Fruit fly (Drosophila melanogaster): ENCODE results near the gene EMC5.
A peak's percentile ranks its signal among the peaks of the same experiment; 100 is the strongest.

The EMC5 gene

DNA sequence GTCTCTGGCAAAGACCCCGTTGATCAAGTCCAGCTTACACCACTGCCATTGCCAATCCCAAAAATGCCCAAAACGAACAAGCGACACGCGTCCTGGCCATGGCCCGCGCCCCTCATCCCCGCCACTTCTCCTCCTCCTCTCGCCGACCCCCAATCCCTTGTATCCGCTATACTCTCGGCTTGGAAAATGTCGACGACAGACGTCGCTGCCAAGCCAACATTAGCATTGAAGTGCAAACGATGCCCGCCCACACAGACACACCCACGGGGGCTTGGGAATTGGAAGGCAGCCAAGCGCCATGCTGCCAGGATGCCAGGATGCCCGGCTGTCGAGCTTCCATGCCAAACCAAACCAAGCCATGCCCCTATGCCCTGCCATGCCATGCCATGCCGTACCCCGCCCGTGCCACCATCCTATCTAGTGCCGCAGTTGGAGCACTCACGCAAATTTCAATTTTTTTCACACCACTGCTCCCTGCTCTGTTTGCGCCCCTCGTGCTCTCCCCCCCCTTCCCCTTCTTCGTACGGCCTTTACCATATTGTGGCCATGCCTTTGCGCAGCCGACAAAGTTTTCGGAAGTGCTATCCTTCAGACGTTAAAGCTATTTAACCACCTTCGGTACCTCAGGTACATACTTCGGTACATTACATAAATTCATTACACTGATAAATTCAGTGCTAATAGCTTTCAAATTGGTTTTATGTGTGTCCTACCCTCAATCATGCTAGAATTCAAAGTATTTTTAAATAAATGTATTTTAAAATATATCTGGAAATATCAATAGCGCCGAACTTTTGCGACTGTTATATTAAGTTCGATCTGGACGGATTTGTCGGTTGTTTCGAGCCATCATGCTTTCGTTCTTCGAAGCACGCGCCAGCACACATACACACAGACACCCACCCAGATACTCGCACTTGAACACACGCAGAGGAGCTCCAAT lies 34.0 kb downstream of the EMC5 start (continued):
- TF ChIP-seq tai (GFP tag; optimal IDR thresholded peaks at IDR 0.05) (no peak), h (GFP tag; optimal IDR thresholded peaks at IDR 0.05) (peak; percentile 87)

- TF ChIP-seq Rel (GFP tag; optimal IDR thresholded peaks at IDR 0.05) (no peak), Rel (tag; optimal IDR thresholded peaks at IDR 0.05) (no peak), dsf (GFP tag; optimal IDR thresholded peaks at IDR 0.05; ENCODE audit: borderline replicate concordance) (no peak)
These were observed 34.7 kb downstream of the EMC5 start, which contains the start of gene CG15172 for dm6 chr2L:19022221-19022516. Gene CG15172 (plus strand): TSS chr2L:19022417.

DNA sequence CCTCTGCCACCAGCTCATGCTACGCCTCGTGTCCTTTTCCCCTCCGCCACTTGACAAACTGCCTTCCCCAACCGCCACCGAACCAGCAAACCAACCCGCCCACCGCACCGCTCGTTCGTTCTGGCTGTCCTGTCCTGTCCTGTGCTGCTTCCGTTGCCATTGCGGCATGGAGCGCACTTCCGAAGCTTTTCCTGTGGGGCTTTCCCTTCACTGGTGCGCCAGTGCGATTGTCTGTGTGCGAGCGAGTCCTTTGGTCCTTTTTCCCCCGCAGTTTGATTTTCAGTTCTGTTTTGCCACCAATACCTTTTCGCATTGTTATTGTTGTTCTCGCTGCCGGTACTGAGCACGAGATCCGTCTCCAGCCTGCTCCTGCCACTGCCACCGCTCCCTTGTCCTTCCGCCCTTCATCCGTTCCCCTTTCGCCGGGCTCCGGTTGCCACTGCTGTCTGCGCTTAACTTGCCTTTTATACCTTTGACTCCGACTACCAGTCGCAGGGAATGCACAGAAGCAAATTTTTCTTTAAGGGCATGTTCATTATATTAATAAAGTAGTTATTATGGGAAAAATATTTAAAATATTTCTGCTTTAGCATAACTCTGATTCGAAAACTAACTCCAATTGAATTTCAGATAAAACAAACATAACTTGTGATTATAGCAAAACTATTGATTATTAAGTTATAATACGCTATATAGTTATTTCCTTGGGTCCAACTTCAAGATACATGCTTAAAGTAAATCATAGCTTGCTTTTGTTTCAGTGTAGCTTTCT lies 36.7 kb downstream of the EMC5 start:
- TF ChIP-seq pan (optimal IDR thresholded peaks at IDR 0.05): no peak
- no peak for TF ChIP-seq Dfd (GFP tag; optimal IDR thresholded peaks at IDR 0.05)
- peak; percentile 51 for TF ChIP-seq CG9705 (GFP tag; optimal IDR thresholded peaks at IDR 0.05)
- no peak for TF ChIP-seq woc (GFP tag; optimal IDR thresholded peaks at IDR 0.05)
- TF ChIP-seq tai (GFP tag; optimal IDR thresholded peaks at IDR 0.05): no peak
- no peak for TF ChIP-seq Rel (GFP tag; optimal IDR thresholded peaks at IDR 0.05)
- peak; percentile 5 for TF ChIP-seq Rel (tag; optimal IDR thresholded peaks at IDR 0.05)
- no peak for TF ChIP-seq Myc (optimal IDR thresholded peaks at IDR 0.05)
- TF ChIP-seq Vsx2 (GFP tag; optimal IDR thresholded peaks at IDR 0.05; ENCODE audit: partially characterized antibody): no peak
- TF ChIP-seq sage (GFP tag; optimal IDR thresholded peaks at IDR 0.05): no peak
- TF ChIP-seq dsf (GFP tag; optimal IDR thresholded peaks at IDR 0.05; ENCODE audit: borderline replicate concordance): no peak
- TF ChIP-seq Hr78 (GFP tag; optimal IDR thresholded peaks at IDR 0.05): no peak
- TF ChIP-seq dmrt93B (GFP tag; optimal IDR thresholded peaks at IDR 0.05): peak; percentile 49
- TF ChIP-seq jim (GFP tag; optimal IDR thresholded peaks at IDR 0.05): no peak
- TF ChIP-seq rgr (GFP tag; optimal IDR thresholded peaks at IDR 0.05): peak; percentile 52
- TF ChIP-seq br (GFP tag; optimal IDR thresholded peaks at IDR 0.05): peak; percentile 24
- TF ChIP-seq psq (GFP tag; optimal IDR thresholded peaks at IDR 0.05): peak; percentile 56
- peak; percentile 78 for TF ChIP-seq Sp1 (GFP tag; optimal IDR thresholded peaks at IDR 0.05)
- peak in 1 of 2 experiments; percentile 69 for TF ChIP-seq foxo (GFP tag; optimal IDR thresholded peaks at IDR 0.05)
- no peak for TF ChIP-seq Abd-B (GFP tag; optimal IDR thresholded peaks at IDR 0.05)
- TF ChIP-seq usp (GFP tag; optimal IDR thresholded peaks at IDR 0.05): no peak
- TF ChIP-seq CG32264 (GFP tag; optimal IDR thresholded peaks at IDR 0.05): no peak
- TF ChIP-seq CrebA (GFP tag; optimal IDR thresholded peaks at IDR 0.05; ENCODE audit: borderline replicate concordance): no peak
- peak; percentile 76 for TF ChIP-seq HLH106 (tag; optimal IDR thresholded peaks at IDR 0.05)
- peak; percentile 41 for TF ChIP-seq OdsH (GFP tag; optimal IDR thresholded peaks at IDR 0.05)
- TF ChIP-seq ey (GFP tag; optimal IDR thresholded peaks at IDR 0.05): peak; percentile 51
- TF ChIP-seq sv (GFP tag; optimal IDR thresholded peaks at IDR 0.05): peak; percentile 9
- peak; percentile 61 for TF ChIP-seq fru (GFP tag; optimal IDR thresholded peaks at IDR 0.05)
- TF ChIP-seq lola (GFP tag; optimal IDR thresholded peaks at IDR 0.05): no peak
- TF ChIP-seq h (GFP tag; optimal IDR thresholded peaks at IDR 0.05): peak; percentile 60
- no peak for TF ChIP-seq dl (GFP tag; optimal IDR thresholded peaks at IDR 0.05; ENCODE audit: insufficient read depth in 1 of 2, partially characterized antibody in 2 of 2)
- TF ChIP-seq brk (GFP tag; optimal IDR thresholded peaks at IDR 0.05): no peak

DNA sequence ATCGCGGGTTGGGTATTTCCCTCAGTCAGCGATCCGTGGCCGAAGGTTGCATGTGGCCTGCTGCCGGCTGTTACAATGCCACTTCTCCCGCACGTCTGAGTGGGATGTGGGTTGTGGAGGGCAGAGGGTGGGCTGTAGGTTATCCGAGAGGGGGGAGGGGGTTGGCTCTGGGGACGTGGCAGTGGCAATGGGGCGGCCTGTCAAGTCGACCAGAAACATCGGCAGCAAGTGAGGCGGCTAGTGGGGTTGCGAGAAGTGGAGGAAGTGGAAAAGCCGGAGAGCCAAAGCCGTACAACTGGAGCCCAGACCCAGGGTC lies 37.2 kb downstream of the EMC5 start:
- TF ChIP-seq dmrt93B (GFP tag; optimal IDR thresholded peaks at IDR 0.05): no peak
- TF ChIP-seq pan (optimal IDR thresholded peaks at IDR 0.05): no peak
- no peak for TF ChIP-seq woc (GFP tag; optimal IDR thresholded peaks at IDR 0.05)
- no peak for TF ChIP-seq CG9705 (GFP tag; optimal IDR thresholded peaks at IDR 0.05)
- no peak for TF ChIP-seq usp (GFP tag; optimal IDR thresholded peaks at IDR 0.05)
- TF ChIP-seq Myc (optimal IDR thresholded peaks at IDR 0.05): no peak
- no peak for TF ChIP-seq dl (GFP tag; optimal IDR thresholded peaks at IDR 0.05; ENCODE audit: insufficient read depth in 1 of 2, partially characterized antibody in 2 of 2)

Measured in whole organism, wandering third instar larva.